Fruit fly (Drosophila melanogaster) whole organism, embryonic: ENCODE data around the gene RpL8.

Experiments
- Aef1 ChIP-seq: fragments of 200-800 bp; sonication (Bioruptor generic); IDR thresholded peaks from 3 replicates; pipeline ENCODE4 v1.3.6; 2022; ENCODE audit warnings: missing biosample characterization, missing genetic modification characterization
- Asciz ChIP-seq: fragments of 200-800 bp; sonication (Bioruptor generic); optimal IDR thresholded peaks from 2 replicates; lab custom pipeline; 2017; ENCODE audit warnings: missing biosample characterization, mild to moderate bottlenecking, missing genetic modification characterization, missing genetic modification reagents
- BEAF-32 ChIP-seq: fragments of 200-800 bp; sonication (Bioruptor generic); optimal IDR thresholded peaks from 3 replicates; lab custom pipeline; 2017; ENCODE audit warnings: missing biosample characterization, missing genetic modification characterization, mild to moderate bottlenecking, moderate library complexity, missing genetic modification reagents
- Bteb2 ChIP-seq: fragments of 200-800 bp; sonication (Bioruptor generic); optimal IDR thresholded peaks from 2 replicates; lab custom pipeline; 2016; ENCODE audit warnings: missing biosample characterization, missing genetic modification characterization
- CG10267 ChIP-seq: fragments of 200-800 bp; sonication (Bioruptor generic); optimal IDR thresholded peaks from 2 replicates; lab custom pipeline; 2018; ENCODE audit warnings: missing biosample characterization, mild to moderate bottlenecking, missing genetic modification characterization, moderate library complexity
- CG11247 ChIP-seq: fragments of 200-800 bp; sonication (Bioruptor generic); IDR thresholded peaks from 2 replicates; pipeline ENCODE4 v1.3.6; 2022; ENCODE audit warnings: missing biosample characterization, missing genetic modification characterization
- CG11696 ChIP-seq: fragments of 200-800 bp; sonication (Bioruptor generic); IDR thresholded peaks from 2 replicates; pipeline ENCODE4 v1.3.6; 2022; ENCODE audit warnings: missing biosample characterization, missing genetic modification characterization
- CG14014 ChIP-seq: fragments of 200-800 bp; sonication (Bioruptor generic); IDR thresholded peaks from 2 replicates; pipeline ENCODE4 v1.3.6; 2022; ENCODE audit warnings: missing biosample characterization, missing genetic modification characterization
- CG15696 ChIP-seq: fragments of 200-800 bp; sonication (Bioruptor generic); optimal IDR thresholded peaks from 2 replicates; lab custom pipeline; 2019; ENCODE audit warnings: missing biosample characterization, mild to moderate bottlenecking, missing genetic modification characterization, moderate library complexity
- CG17612 ChIP-seq: fragments of 200-800 bp; sonication (Bioruptor generic); IDR thresholded peaks from 2 replicates; pipeline ENCODE4 v1.3.6; 2022; ENCODE audit warnings: missing biosample characterization, missing genetic modification characterization
- CG17912 ChIP-seq: fragments of 200-800 bp; sonication (Bioruptor generic); optimal IDR thresholded peaks from 2 replicates; lab custom pipeline; 2018; ENCODE audit warnings: missing biosample characterization, mild to moderate bottlenecking, missing genetic modification characterization
- CG1832 ChIP-seq: fragments of 200-800 bp; sonication (Bioruptor generic); optimal IDR thresholded peaks from 2 replicates; lab custom pipeline; 2017; ENCODE audit warnings: missing biosample characterization, mild to moderate bottlenecking, missing genetic modification characterization, inconsistent platforms
- CG18599 ChIP-seq: fragments of 200-800 bp; sonication (Bioruptor generic); optimal IDR thresholded peaks from 3 replicates; lab custom pipeline; 2017; ENCODE audit warnings: missing biosample characterization, missing genetic modification characterization, mild to moderate bottlenecking, moderate library complexity, missing genetic modification reagents
- CG4282 ChIP-seq: fragments of 200-800 bp; sonication (Bioruptor generic); optimal IDR thresholded peaks from 2 replicates; lab custom pipeline; 2016; ENCODE audit warnings: missing biosample characterization, missing genetic modification characterization
- CG4424 ChIP-seq: fragments of 200-800 bp; sonication (Bioruptor generic); optimal IDR thresholded peaks from 3 replicates; lab custom pipeline; 2016; ENCODE audit warnings: missing biosample characterization, missing genetic modification characterization
- CG4707 ChIP-seq: fragments of 200-800 bp; sonication (Bioruptor generic); optimal IDR thresholded peaks from 2 replicates; lab custom pipeline; 2018; ENCODE audit warnings: missing biosample characterization, mild to moderate bottlenecking, missing genetic modification characterization, moderate library complexity
- CG4854 ChIP-seq: fragments of 200-800 bp; sonication (Bioruptor generic); optimal IDR thresholded peaks from 2 replicates; lab custom pipeline; 2016; ENCODE audit warnings: missing biosample characterization, missing genetic modification characterization, inconsistent platforms
- CG5245 ChIP-seq: fragments of 200-800 bp; sonication (Bioruptor generic); optimal IDR thresholded peaks from 3 replicates; lab custom pipeline; 2016; ENCODE audit warnings: missing biosample characterization, missing genetic modification characterization
- CG6765 ChIP-seq: fragments of 200-800 bp; sonication (Bioruptor generic); optimal IDR thresholded peaks from 3 replicates; lab custom pipeline; 2017; ENCODE audit warnings: missing biosample characterization, mild to moderate bottlenecking, missing genetic modification characterization
- CG6791 ChIP-seq: fragments of 200-800 bp; sonication (Bioruptor generic); IDR thresholded peaks from 3 replicates; pipeline ENCODE4 v1.3.6; 2022; ENCODE audit warnings: missing biosample characterization, missing genetic modification characterization; ENCODE audit not compliant: partially characterized antibody
- CG6813 ChIP-seq: fragments of 200-800 bp; sonication (Bioruptor generic); optimal IDR thresholded peaks from 2 replicates; lab custom pipeline; 2017; ENCODE audit warnings: missing biosample characterization, missing genetic modification characterization, mild to moderate bottlenecking, moderate library complexity, missing genetic modification reagents
- CG7556 ChIP-seq: fragments of 200-800 bp; sonication (Bioruptor generic); optimal IDR thresholded peaks from 2 replicates; lab custom pipeline; 2017; ENCODE audit warnings: missing biosample characterization, mild to moderate bottlenecking, missing genetic modification characterization
- CG8765 ChIP-seq: fragments of 200-800 bp; sonication (Bioruptor generic); IDR thresholded peaks from 2 replicates; pipeline ENCODE4 v1.3.6; 2022; ENCODE audit warnings: missing biosample characterization, missing genetic modification characterization
- CG9932 ChIP-seq: fragments of 200-800 bp; sonication (Bioruptor generic); IDR thresholded peaks from 2 replicates; pipeline ENCODE4 v1.3.6; 2022; ENCODE audit warnings: missing biosample characterization, missing genetic modification characterization
- Gsc ChIP-seq: fragments of 200-800 bp; sonication (Bioruptor generic); IDR thresholded peaks from 2 replicates; pipeline ENCODE4 v1.3.6; 2022; ENCODE audit warnings: missing biosample characterization, missing genetic modification characterization
- HHEX ChIP-seq: fragments of 200-800 bp; sonication (Bioruptor generic); optimal IDR thresholded peaks from 3 replicates; lab custom pipeline; 2017; ENCODE audit warnings: missing biosample characterization, mild to moderate bottlenecking, missing genetic modification characterization, missing genetic modification reagents
- HLH3B ChIP-seq: fragments of 200-800 bp; sonication (Bioruptor generic); IDR thresholded peaks from 2 replicates; pipeline ENCODE4 v1.3.6; 2022; ENCODE audit warnings: missing biosample characterization, missing genetic modification characterization
- Hey ChIP-seq: fragments of 200-800 bp; sonication (Bioruptor generic); optimal IDR thresholded peaks from 3 replicates; lab custom pipeline; 2018; ENCODE audit warnings: missing biosample characterization, mild to moderate bottlenecking, missing genetic modification characterization
- Jarid2 ChIP-seq: fragments of 200-800 bp; sonication (Bioruptor generic); optimal IDR thresholded peaks from 3 replicates; lab custom pipeline; 2017; ENCODE audit warnings: mild to moderate bottlenecking, missing biosample characterization, missing genetic modification reagents, missing genetic modification characterization
- Med ChIP-seq: fragments of 200-800 bp; sonication (Bioruptor generic); peaks from one replicate; lab custom pipeline; 2016; ENCODE audit warnings: missing biosample characterization, missing genetic modification characterization, mild to moderate bottlenecking, inconsistent platforms, moderate library complexity
- Neu2 ChIP-seq: fragments of 200-800 bp; sonication (Bioruptor generic); optimal IDR thresholded peaks from 3 replicates; lab custom pipeline; 2016; ENCODE audit warnings: missing biosample characterization, missing genetic modification characterization, borderline replicate concordance
- YL-1 ChIP-seq: fragments of 200-800 bp; sonication (Bioruptor generic); optimal IDR thresholded peaks from 3 replicates; lab custom pipeline; 2017; ENCODE audit warnings: missing biosample characterization, mild to moderate bottlenecking, missing genetic modification characterization
- bowl ChIP-seq: fragments of 200-800 bp; sonication (Bioruptor generic); IDR thresholded peaks from 2 replicates; pipeline ENCODE4 v1.3.6; 2022; ENCODE audit warnings: missing biosample characterization, missing genetic modification characterization
- chinmo ChIP-seq: fragments of 200-800 bp; sonication (Bioruptor generic); IDR thresholded peaks from 4 replicates; pipeline ENCODE4 v1.3.6; 2022; ENCODE audit warnings: missing biosample characterization, missing genetic modification characterization; ENCODE audit not compliant: partially characterized antibody
- crc ChIP-seq: fragments of 200-800 bp; sonication (Bioruptor generic); optimal IDR thresholded peaks from 2 replicates; lab custom pipeline; 2016; ENCODE audit warnings: missing biosample characterization, missing genetic modification characterization
- dan ChIP-seq: fragments of 200-800 bp; sonication (Bioruptor generic); IDR thresholded peaks from 2 replicates; pipeline ENCODE4 v1.3.6; 2022; ENCODE audit warnings: missing biosample characterization, missing genetic modification characterization
- dysf ChIP-seq: fragments of 200-800 bp; sonication (Bioruptor generic); IDR thresholded peaks from 3 replicates; pipeline ENCODE4 v1.3.6; 2022; ENCODE audit warnings: missing biosample characterization, missing genetic modification characterization
- fd3F ChIP-seq: fragments of 200-800 bp; sonication (Bioruptor generic); optimal IDR thresholded peaks from 2 replicates; lab custom pipeline; 2018; ENCODE audit warnings: missing biosample characterization, mild to moderate bottlenecking, missing genetic modification characterization, moderate library complexity
- fd96Cb ChIP-seq: fragments of 200-800 bp; sonication (Bioruptor generic); optimal IDR thresholded peaks from 2 replicates; lab custom pipeline; 2018; ENCODE audit warnings: missing biosample characterization, mild to moderate bottlenecking, missing genetic modification characterization, moderate library complexity
- ftz-f1 ChIP-seq: fragments of 200-800 bp; sonication (Bioruptor generic); optimal IDR thresholded peaks from 2 replicates; lab custom pipeline; 2016; ENCODE audit warnings: missing biosample characterization, missing genetic modification characterization
- fu2 ChIP-seq: fragments of 200-800 bp; sonication (Bioruptor generic); optimal IDR thresholded peaks from 2 replicates; lab custom pipeline; 2016; ENCODE audit warnings: missing biosample characterization, missing genetic modification characterization
- gce ChIP-seq: fragments of 200-800 bp; sonication (Bioruptor generic); IDR thresholded peaks from 3 replicates; pipeline ENCODE4 v1.3.6; 2022; ENCODE audit warnings: missing biosample characterization, missing genetic modification characterization
- gsb ChIP-seq: fragments of 200-800 bp; sonication (Bioruptor generic); IDR thresholded peaks from 2 replicates; pipeline ENCODE4 v1.3.6; 2022; ENCODE audit warnings: missing biosample characterization, missing genetic modification characterization
- h ChIP-seq: fragments of >200 bp; optimal IDR thresholded peaks from 2 replicates; lab custom pipeline; 2017
- knrl ChIP-seq: fragments of 200-800 bp; sonication (Bioruptor generic); IDR thresholded peaks from 3 replicates; pipeline ENCODE4 v1.3.6; 2022; ENCODE audit warnings: missing biosample characterization, missing genetic modification characterization; ENCODE audit not compliant: partially characterized antibody
- lilli ChIP-seq: fragments of 200-800 bp; sonication (Bioruptor generic); optimal IDR thresholded peaks from 3 replicates; lab custom pipeline; 2016; ENCODE audit warnings: missing biosample characterization, missing genetic modification characterization
- pan ChIP-seq, 4 experiments: fragments of >200 bp in 3 of 4; fragments of 200-800 bp in 1 of 4; sonication (Bioruptor generic) in 1 of 4; optimal IDR thresholded peaks in 3 of 4; IDR thresholded peaks in 1 of 4; 2 replicates each; pipeline versions ENCODE4 v1.3.6 to Lab custom; 2017 to 2022; ENCODE audit warnings: missing biosample characterization in 2 of 4, missing genetic modification characterization in 2 of 4, mixed read lengths in 1 of 4
- pb ChIP-seq: fragments of 200-800 bp; sonication (Bioruptor generic); optimal IDR thresholded peaks from 3 replicates; lab custom pipeline; 2016; ENCODE audit warnings: missing biosample characterization, missing genetic modification characterization
- rib ChIP-seq: fragments of 200-800 bp; sonication (Bioruptor generic); IDR thresholded peaks from 2 replicates; pipeline ENCODE4 v1.3.6; 2022; ENCODE audit warnings: missing biosample characterization, missing genetic modification characterization
- sisA ChIP-seq: fragments of 200-800 bp; sonication (Bioruptor generic); IDR thresholded peaks from 2 replicates; pipeline ENCODE4 v1.3.6; 2022; ENCODE audit warnings: missing biosample characterization, missing genetic modification characterization
- trem ChIP-seq: fragments of 200-800 bp; optimal IDR thresholded peaks from 3 replicates; lab custom pipeline; 2019; ENCODE audit warnings: missing biosample characterization, mild to moderate bottlenecking, missing genetic modification characterization, moderate library complexity

The RpL8 gene

DNA sequence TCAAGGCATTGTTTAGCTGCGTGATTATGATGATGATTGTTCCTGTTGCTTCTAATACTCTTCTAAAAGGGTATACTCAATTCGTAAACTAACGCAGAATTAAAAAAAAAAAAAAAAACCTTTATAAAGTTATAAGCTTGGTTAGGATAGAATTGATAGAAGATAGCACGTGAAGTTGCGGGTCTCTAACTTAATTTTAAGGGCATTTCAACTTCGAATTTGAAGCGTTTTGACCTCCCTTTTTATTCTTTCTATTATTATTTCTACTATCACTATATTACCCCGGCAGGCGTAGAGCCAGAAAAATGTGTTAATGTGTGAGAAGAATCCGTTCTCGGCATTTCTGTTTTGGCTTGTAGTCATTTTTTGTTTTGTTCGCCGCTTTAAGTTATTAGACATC lies 8.5 kb upstream of the RpL8 start (continued):
- no peak for TF ChIP-seq YL-1 (GFP tag; lab: Kevin White, UChicago)
- no peak for TF ChIP-seq CG8765
- no peak for TF ChIP-seq rib
- TF ChIP-seq ftz-f1 = no peak
- TF ChIP-seq CG6791 (GFP tag; lab: Robert Waterston, UW) = no peak
- TF ChIP-seq CG1832 (GFP tag; lab: Kevin White, UChicago) = no peak
- TF ChIP-seq pb (GFP tag; lab: Kevin White, UChicago) = no peak
- no peak for TF ChIP-seq fu2
- no peak for TF ChIP-seq CG11696 (GFP tag; lab: Robert Waterston, UW)
- no peak for TF ChIP-seq chinmo
- no peak for TF ChIP-seq BEAF-32 (GFP tag; lab: Kevin White, UChicago)
- TF ChIP-seq Jarid2 = no peak
- TF ChIP-seq CG4707 (GFP tag; lab: Kevin White, UChicago) = peak; percentile 35
- no peak for TF ChIP-seq CG17912 (GFP tag; lab: Kevin White, UChicago)
- no peak for TF ChIP-seq dan (GFP tag; lab: Robert Waterston, UW)
- TF ChIP-seq Aef1 (GFP tag; lab: Robert Waterston, UW) = no peak
- peak; percentile 41 for TF ChIP-seq fd3F (GFP tag; lab: Kevin White, UChicago)
- TF ChIP-seq dysf = peak; percentile 66
- TF ChIP-seq CG4424 (GFP tag; lab: Kevin White, UChicago) = peak; percentile 57
- peak; percentile 49; the same call in 1 of the 2 replicates for TF ChIP-seq CG14014 (GFP tag; lab: Robert Waterston, UW)
- peak; percentile 27 for TF ChIP-seq HHEX (GFP tag; lab: Kevin White, UChicago)
- TF ChIP-seq Med (GFP tag; lab: Kevin White, UChicago) = peak; percentile 92
- TF ChIP-seq knrl = no peak
- TF ChIP-seq crc (GFP tag; lab: Kevin White, UChicago) = peak; percentile 32
- TF ChIP-seq Neu2 = no peak
- no peak for TF ChIP-seq Hey (tag; lab: Kevin White, UChicago)
- 0 out of 3 replicates have a peak, but pooled peaks have one; percentile 52 for TF ChIP-seq gce (GFP tag; lab: Robert Waterston, UW)
- peak; percentile 58 for TF ChIP-seq Bteb2 (GFP tag; lab: Kevin White, UChicago)
- TF ChIP-seq HLH3B (GFP tag; lab: Robert Waterston, UW) = peak; percentile 73
- TF ChIP-seq lilli = peak; percentile 68
- peak; percentile 60 for TF ChIP-seq CG7556 (GFP tag; lab: Kevin White, UChicago)
- TF ChIP-seq fd96Cb (tag; lab: Kevin White, UChicago) = peak; percentile 72
- peak; percentile 42 for TF ChIP-seq sisA
- TF ChIP-seq bowl (GFP tag; lab: Robert Waterston, UW) = no peak
- TF ChIP-seq CG6765 = no peak
- TF ChIP-seq gsb (GFP tag; lab: Robert Waterston, UW) = peak; percentile 20; the same call in 1 of the 2 replicates
- no peak for TF ChIP-seq CG4282 (GFP tag; lab: Kevin White, UChicago)
- TF ChIP-seq Asciz (GFP tag; lab: Kevin White, UChicago) = peak; percentile 61
- no peak for TF ChIP-seq pan (optimal IDR thresholded peaks at IDR 0.05; lab: Kevin White, UChicago)
- TF ChIP-seq pan (GFP tag; optimal IDR thresholded peaks at IDR 0.05 in 1 of 2, IDR thresholded peaks at IDR 0.05 in 1 of 2) = peak in 1 of 2 experiments; percentile 47
- no peak for TF ChIP-seq h (lab: Kevin White, UChicago)
- TF ChIP-seq CG6813 (GFP tag; lab: Kevin White, UChicago) = peak; percentile 14
- TF ChIP-seq CG4854 (GFP tag; lab: Kevin White, UChicago) = no peak
- TF ChIP-seq trem = peak; percentile 44
- TF ChIP-seq CG11247 (GFP tag; lab: Robert Waterston, UW) = peak; percentile 56
- peak; percentile 63 for TF ChIP-seq CG10267 (tag; lab: Kevin White, UChicago)
- peak; percentile 69 for TF ChIP-seq CG9932
- TF ChIP-seq CG15696 (tag; lab: Kevin White, UChicago) = peak; percentile 47
- peak; percentile 56 for TF ChIP-seq CG18599 (GFP tag; lab: Kevin White, UChicago)
- TF ChIP-seq Gsc (GFP tag; lab: Robert Waterston, UW) = no peak
- TF ChIP-seq CG17612 (GFP tag; lab: Robert Waterston, UW) = no peak
- TF ChIP-seq CG5245 (GFP tag; lab: Kevin White, UChicago) = peak; percentile 36
